Worm (Caenorhabditis elegans) whole organism, early embryonic: Measurements from ENCODE around the gene C35D10.5.

Source experiments
- B0310.2 ChIP-seq: sonication (generic microtip); optimal IDR thresholded peaks from 2 replicates; lab custom pipeline; 2016; ENCODE audit warnings: mild to moderate bottlenecking, missing genetic modification characterization, missing compliant biosample characterization
- F13C5.2 ChIP-seq: sonication (generic microtip); optimal IDR thresholded peaks from 2 replicates; lab custom pipeline; 2017; ENCODE audit warnings: mild to moderate bottlenecking, missing genetic modification characterization, inconsistent platforms, missing compliant biosample characterization
- aly-1 ChIP-seq: sonication (generic microtip); optimal IDR thresholded peaks from 2 replicates; lab custom pipeline; 2016; ENCODE audit warnings: missing genetic modification characterization, missing compliant biosample characterization
- ama-1 ChIP-seq: fragments of 150-350 bp; optimal IDR thresholded peaks from 2 replicates; lab custom pipeline; 2014
- flt-1 ChIP-seq: fragments of 200-800 bp; sonication (Bioruptor generic); IDR thresholded peaks from 2 replicates; pipeline ENCODE4 v1.3.6; 2022; ENCODE audit warnings: missing genetic modification characterization, missing compliant biosample characterization
- hmbx-1 ChIP-seq: sonication (generic microtip); optimal IDR thresholded peaks from 2 replicates; lab custom pipeline; 2016; ENCODE audit warnings: mild to moderate bottlenecking, missing genetic modification characterization, missing compliant biosample characterization
- hmg-4 ChIP-seq: fragments of 200-800 bp; sonication (Bioruptor generic); optimal IDR thresholded peaks from 2 replicates; lab custom pipeline; 2018; ENCODE audit warnings: mild to moderate bottlenecking, missing genetic modification characterization, missing compliant biosample characterization
- hnd-1 ChIP-seq: sonication (generic microtip); optimal IDR thresholded peaks from 2 replicates; lab custom pipeline; 2016; ENCODE audit warnings: missing genetic modification characterization, missing compliant biosample characterization
- pes-1 ChIP-seq: fragments of 200-800 bp; sonication (Bioruptor generic); IDR thresholded peaks from 2 replicates; pipeline ENCODE4 v1.3.6; 2022; ENCODE audit warnings: missing genetic modification reagents, missing genetic modification characterization, missing compliant biosample characterization
- scrt-1 ChIP-seq: fragments of 200-800 bp; sonication (Bioruptor generic); IDR thresholded peaks from 2 replicates; pipeline ENCODE4 v1.3.6; 2022; ENCODE audit warnings: missing genetic modification characterization, missing compliant biosample characterization
- sea-1 ChIP-seq: fragments of 200-800 bp; sonication (Bioruptor generic); conservative IDR thresholded peaks from 2 replicates; pipeline ENCODE4 v1.3.6; 2022; ENCODE audit warnings: missing genetic modification characterization, missing compliant biosample characterization
- tbx-37 ChIP-seq: fragments of 200-800 bp; sonication (Bioruptor generic); conservative IDR thresholded peaks from 2 replicates; pipeline ENCODE4 v1.3.6; 2022; ENCODE audit warnings: missing genetic modification reagents, missing genetic modification characterization, missing compliant biosample characterization
- tra-4 ChIP-seq: sonication (generic microtip); optimal IDR thresholded peaks from 2 replicates; lab custom pipeline; 2017; ENCODE audit warnings: missing genetic modification characterization, missing compliant biosample characterization

ce11 chrIII:4814730-4815129 lies 47.4 kb upstream of the C35D10.5 start, which contains the start of gene arl-6:
- TF ChIP-seq tra-4 (tag; lab: Kevin White, UChicago): no peak
- TF ChIP-seq F13C5.2 (tag; lab: Kevin White, UChicago): no peak
- TF ChIP-seq tbx-37 (GFP tag; lab: Robert Waterston, UW): no peak
- no peak for TF ChIP-seq hmg-4 (GFP tag; lab: Kevin White, UChicago)
- TF ChIP-seq hmbx-1 (tag; lab: Kevin White, UChicago): no peak
- no peak for TF ChIP-seq flt-1 (GFP tag; lab: Robert Waterston, UW)
- TF ChIP-seq aly-1 (tag; lab: Kevin White, UChicago): no peak
- no peak for TF ChIP-seq hnd-1
- TF ChIP-seq ama-1 (lab: Kevin White, UChicago): no peak
- TF ChIP-seq B0310.2: no peak
- no peak for TF ChIP-seq sea-1 (GFP tag; lab: Robert Waterston, UW)
- TF ChIP-seq pes-1: no peak
- no peak for TF ChIP-seq scrt-1 (GFP tag; lab: Robert Waterston, UW)
